Worm (Caenorhabditis elegans) whole organism, early embryonic: ENCODE measurements around the gene K08H2.10.

Experiments used
- F13C5.2 ChIP-seq: sonication (generic microtip); optimal IDR thresholded peaks from 2 replicates; lab custom pipeline; 2017; ENCODE audit warnings: mild to moderate bottlenecking, missing genetic modification characterization, inconsistent platforms, missing compliant biosample characterization
- aly-1 ChIP-seq: sonication (generic microtip); optimal IDR thresholded peaks from 2 replicates; lab custom pipeline; 2016; ENCODE audit warnings: missing genetic modification characterization, missing compliant biosample characterization
- ama-1 ChIP-seq: fragments of 150-350 bp; optimal IDR thresholded peaks from 2 replicates; lab custom pipeline; 2014
- ceh-36 ChIP-seq: sonication (generic microtip); optimal IDR thresholded peaks from 2 replicates; lab custom pipeline; 2016; ENCODE audit warnings: missing genetic modification characterization, inconsistent platforms, missing compliant biosample characterization
- ets-7 ChIP-seq: sonication (generic microtip); optimal IDR thresholded peaks from 2 replicates; lab custom pipeline; 2016; ENCODE audit warnings: missing genotype, missing genetic modification characterization, missing compliant biosample characterization
- flt-1 ChIP-seq: fragments of 200-800 bp; sonication (Bioruptor generic); IDR thresholded peaks from 2 replicates; pipeline ENCODE4 v1.3.6; 2022; ENCODE audit warnings: missing genetic modification characterization, missing compliant biosample characterization
- hmbx-1 ChIP-seq: sonication (generic microtip); optimal IDR thresholded peaks from 2 replicates; lab custom pipeline; 2016; ENCODE audit warnings: mild to moderate bottlenecking, missing genetic modification characterization, missing compliant biosample characterization
- hnd-1 ChIP-seq: sonication (generic microtip); optimal IDR thresholded peaks from 2 replicates; lab custom pipeline; 2016; ENCODE audit warnings: missing genetic modification characterization, missing compliant biosample characterization
- scrt-1 ChIP-seq: fragments of 200-800 bp; sonication (Bioruptor generic); IDR thresholded peaks from 2 replicates; pipeline ENCODE4 v1.3.6; 2022; ENCODE audit warnings: missing genetic modification characterization, missing compliant biosample characterization
- sea-1 ChIP-seq: fragments of 200-800 bp; sonication (Bioruptor generic); conservative IDR thresholded peaks from 2 replicates; pipeline ENCODE4 v1.3.6; 2022; ENCODE audit warnings: missing genetic modification characterization, missing compliant biosample characterization
- tbx-11 ChIP-seq: fragments of 200-800 bp; sonication (Bioruptor generic); IDR thresholded peaks from 2 replicates; pipeline ENCODE4 v1.3.6; 2022; ENCODE audit warnings: missing genetic modification characterization, missing compliant biosample characterization
- tbx-37 ChIP-seq: fragments of 200-800 bp; sonication (Bioruptor generic); conservative IDR thresholded peaks from 2 replicates; pipeline ENCODE4 v1.3.6; 2022; ENCODE audit warnings: missing genetic modification reagents, missing genetic modification characterization, missing compliant biosample characterization
- tra-4 ChIP-seq: sonication (generic microtip); optimal IDR thresholded peaks from 2 replicates; lab custom pipeline; 2017; ENCODE audit warnings: missing genetic modification characterization, missing compliant biosample characterization

ce11 chrX:13226614-13227096 is 31.0 kb upstream of the K08H2.10 start, which contains the start of gene skr-21:
- TF ChIP-seq tbx-11 (GFP tag; lab: Robert Waterston, UW) (no peak), F13C5.2 (tag; lab: Kevin White, UChicago) (no peak), ama-1 (lab: Kevin White, UChicago) (no peak), hnd-1 (tag; lab: Kevin White, UChicago) (no peak), aly-1 (tag; lab: Kevin White, UChicago) (peak; percentile 28), ets-7 (no peak), ceh-36 (tag; lab: Kevin White, UChicago) (no peak), sea-1 (GFP tag; lab: Robert Waterston, UW) (0 out of 2 replicates have a peak, but pooled peaks have one; percentile 27), tra-4 (tag; lab: Kevin White, UChicago) (no peak), flt-1 (no peak), hmbx-1 (tag; lab: Kevin White, UChicago) (no peak), tbx-37 (GFP tag; lab: Robert Waterston, UW) (no peak), scrt-1 (no peak)
